Worm (Caenorhabditis elegans) whole organism, late embryonic: ENCODE results near the gene pin-2.

Source experiments
- C08G9.2 ChIP-seq: sonication (generic microtip); optimal IDR thresholded peaks from 2 replicates; lab custom pipeline; 2016; ENCODE audit warnings: mild to moderate bottlenecking, missing genetic modification characterization, moderate library complexity, missing compliant biosample characterization
- F13H6.1 ChIP-seq: sonication (generic microtip); optimal IDR thresholded peaks from 2 replicates; lab custom pipeline; 2016; ENCODE audit warnings: missing genetic modification characterization, missing compliant biosample characterization
- K09A11.1 ChIP-seq: sonication (generic microtip); optimal IDR thresholded peaks from 2 replicates; lab custom pipeline; 2017; ENCODE audit warnings: antibody characterized with exemption, mild to moderate bottlenecking, missing genetic modification characterization, missing compliant biosample characterization; ENCODE audit not compliant: insufficient read depth
- T23F11.4 ChIP-seq: fragments of 200-800 bp; sonication (Bioruptor generic); optimal IDR thresholded peaks from 2 replicates; lab custom pipeline; 2018; ENCODE audit warnings: mild to moderate bottlenecking, missing genetic modification characterization, missing compliant biosample characterization
- ceh-18 ChIP-seq: sonication (generic microtip); optimal IDR thresholded peaks from 2 replicates; lab custom pipeline; 2016; ENCODE audit warnings: missing genetic modification characterization, missing compliant biosample characterization
- ceh-19 ChIP-seq: fragments of 200-800 bp; sonication (Bioruptor generic); optimal IDR thresholded peaks from 2 replicates; lab custom pipeline; 2018; ENCODE audit warnings: mild to moderate bottlenecking, missing genetic modification characterization, missing compliant biosample characterization
- ceh-22 ChIP-seq: sonication (generic microtip); optimal IDR thresholded peaks from 2 replicates; lab custom pipeline; 2017; ENCODE audit warnings: missing biosample characterization, missing genetic modification characterization
- ceh-30 ChIP-seq: fragments of 150-350 bp; optimal IDR thresholded peaks from 2 replicates; lab custom pipeline; 2014; ENCODE audit warnings: missing biosample characterization, missing genetic modification characterization
- ceh-34 ChIP-seq: sonication (generic microtip); optimal IDR thresholded peaks from 2 replicates; lab custom pipeline; 2016; ENCODE audit warnings: mild to moderate bottlenecking, missing genetic modification characterization, missing compliant biosample characterization
- ceh-45 ChIP-seq: fragments of 200-800 bp; sonication (Bioruptor generic); IDR thresholded peaks from 2 replicates; pipeline ENCODE4 v1.3.6; 2022; ENCODE audit warnings: missing genetic modification reagents, missing genetic modification characterization, missing compliant biosample characterization
- ceh-9 ChIP-seq: sonication (generic microtip); optimal IDR thresholded peaks from 2 replicates; lab custom pipeline; 2016; ENCODE audit warnings: mild to moderate bottlenecking, missing genetic modification characterization, inconsistent platforms, missing compliant biosample characterization
- che-1 ChIP-seq: sonication (generic microtip); optimal IDR thresholded peaks from 2 replicates; lab custom pipeline; 2016; ENCODE audit warnings: mild to moderate bottlenecking, missing genetic modification characterization, missing compliant biosample characterization
- elt-2 ChIP-seq: sonication (generic microtip); optimal IDR thresholded peaks from 2 replicates; lab custom pipeline; 2016; ENCODE audit warnings: missing genetic modification reagents, missing genetic modification characterization, missing compliant biosample characterization
- elt-4 ChIP-seq: sonication (generic microtip); optimal IDR thresholded peaks from 2 replicates; lab custom pipeline; 2016; ENCODE audit warnings: missing genetic modification characterization, missing compliant biosample characterization
- ets-4 ChIP-seq: sonication (generic microtip); optimal IDR thresholded peaks from 2 replicates; lab custom pipeline; 2016; ENCODE audit warnings: missing genetic modification characterization, missing compliant biosample characterization
- eyg-1 ChIP-seq: sonication (generic microtip); optimal IDR thresholded peaks from 2 replicates; lab custom pipeline; 2016; ENCODE audit warnings: missing genotype, missing genetic modification characterization, missing compliant biosample characterization
- fax-1 ChIP-seq: sonication (generic microtip); optimal IDR thresholded peaks from 2 replicates; lab custom pipeline; 2016; ENCODE audit warnings: missing genotype, missing genetic modification characterization, missing compliant biosample characterization
- fkh-10 ChIP-seq: fragments of 150-350 bp; optimal IDR thresholded peaks from 2 replicates; lab custom pipeline; 2014; ENCODE audit warnings: missing biosample characterization, missing genetic modification reagents, missing genetic modification characterization
- hlh-15 ChIP-seq: sonication (generic microtip); optimal IDR thresholded peaks from 2 replicates; lab custom pipeline; 2016; ENCODE audit warnings: missing genetic modification characterization, missing compliant biosample characterization
- hlh-30 ChIP-seq: sonication (generic microtip); optimal IDR thresholded peaks from 2 replicates; lab custom pipeline; 2017; ENCODE audit warnings: antibody characterized with exemption, missing genetic modification characterization, missing compliant biosample characterization; ENCODE audit not compliant: insufficient read depth
- madf-2 ChIP-seq: sonication (generic microtip); optimal IDR thresholded peaks from 2 replicates; lab custom pipeline; 2017; ENCODE audit warnings: missing genetic modification characterization, missing compliant biosample characterization
- mec-3 ChIP-seq: sonication (generic microtip); optimal IDR thresholded peaks from 2 replicates; lab custom pipeline; 2016; ENCODE audit warnings: borderline replicate concordance, missing genetic modification characterization, missing compliant biosample characterization
- nhr-232 ChIP-seq: sonication (generic microtip); optimal IDR thresholded peaks from 2 replicates; lab custom pipeline; 2016; ENCODE audit warnings: missing genetic modification characterization, missing compliant biosample characterization
- odd-2 ChIP-seq: sonication (generic microtip); optimal IDR thresholded peaks from 2 replicates; lab custom pipeline; 2017; ENCODE audit warnings: antibody characterized with exemption, mild to moderate bottlenecking, missing genetic modification characterization, missing compliant biosample characterization
- pag-3 ChIP-seq: sonication (generic microtip); optimal IDR thresholded peaks from 2 replicates; lab custom pipeline; 2016; ENCODE audit warnings: missing compliant biosample characterization, missing genetic modification characterization, borderline replicate concordance
- pax-1 ChIP-seq: fragments of 150-350 bp; optimal IDR thresholded peaks from 2 replicates; lab custom pipeline; 2014; ENCODE audit warnings: missing biosample characterization, missing genetic modification characterization
- pha-4 ChIP-seq: fragments of 150-350 bp; optimal IDR thresholded peaks from 2 replicates; lab custom pipeline; 2018; ENCODE audit warnings: missing biosample characterization, missing genetic modification reagents, missing genetic modification characterization
- pros-1 ChIP-seq: fragments of 150-350 bp; optimal IDR thresholded peaks from 2 replicates; lab custom pipeline; 2014; ENCODE audit warnings: missing biosample characterization, missing genetic modification reagents, missing genetic modification characterization
- ref-2 ChIP-seq: sonication (generic microtip); optimal IDR thresholded peaks from 2 replicates; lab custom pipeline; 2016; ENCODE audit warnings: missing genetic modification characterization, missing compliant biosample characterization
- sdc-2 ChIP-seq: sonication (generic microtip); optimal IDR thresholded peaks from 2 replicates; lab custom pipeline; 2016; ENCODE audit warnings: missing genotype, missing genetic modification characterization, missing compliant biosample characterization
- sox-2 ChIP-seq: fragments of 200-800 bp; sonication (Bioruptor generic); IDR thresholded peaks from 2 replicates; pipeline ENCODE4 v1.3.6; 2022; ENCODE audit warnings: missing genetic modification reagents, missing genetic modification characterization, missing compliant biosample characterization
- tbx-7 ChIP-seq: sonication (generic microtip); optimal IDR thresholded peaks from 2 replicates; lab custom pipeline; 2016; ENCODE audit warnings: missing genotype, missing genetic modification characterization, missing compliant biosample characterization
- unc-3 ChIP-seq, 2 experiments: fragments of 200-800 bp in 1 of 2; sonication (Bioruptor generic) in 1 of 2; sonication (generic microtip) in 1 of 2; conservative IDR thresholded peaks in 1 of 2; optimal IDR thresholded peaks in 1 of 2; 2 replicates each; pipeline versions ENCODE4 v1.3.6 to Lab custom; 2016 to 2022; ENCODE audit warnings: missing compliant biosample characterization in 2 of 2, missing genetic modification characterization in 2 of 2, missing genetic modification reagents in 1 of 2
- unc-55 ChIP-seq: sonication (generic microtip); optimal IDR thresholded peaks from 2 replicates; lab custom pipeline; 2017; ENCODE audit warnings: missing biosample characterization, missing genetic modification reagents, missing genetic modification characterization
- unc-86 ChIP-seq: sonication (generic microtip); optimal IDR thresholded peaks from 2 replicates; lab custom pipeline; 2016; ENCODE audit warnings: missing genetic modification characterization, missing compliant biosample characterization
- ztf-16 ChIP-seq: sonication (generic microtip); optimal IDR thresholded peaks from 2 replicates; lab custom pipeline; 2017; ENCODE audit warnings: missing genetic modification characterization, missing compliant biosample characterization

Gene pin-2

DNA sequence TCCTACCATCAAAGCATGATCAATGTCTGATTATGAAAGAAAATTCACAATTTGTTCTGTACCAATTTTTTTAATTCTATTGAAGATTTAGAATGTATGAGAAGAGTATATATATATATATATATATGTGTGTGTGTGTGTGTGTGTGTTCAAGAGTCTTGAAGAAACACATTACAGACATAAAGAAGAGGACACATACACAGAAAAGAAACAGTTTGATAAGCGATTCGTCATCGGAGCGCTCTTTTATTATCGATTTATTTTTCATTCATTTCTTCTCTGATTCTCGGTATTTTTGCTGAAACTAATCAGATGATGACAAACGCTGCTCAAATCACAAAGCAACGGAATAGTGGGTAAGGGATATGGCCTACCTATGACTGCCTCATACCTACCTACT, at the start of gene pin-2:
pin-2 (plus strand) TSS at position 227 of the 400 bp plus-strand sequence.
- TF ChIP-seq sox-2 (no peak), mec-3 (tag; lab: Kevin White, UChicago) (no peak), hlh-30 (tag; lab: Kevin White, UChicago) (no peak), pha-4 (tag; lab: Kevin White, UChicago) (no peak), ets-4 (no peak), eyg-1 (tag; lab: Kevin White, UChicago) (no peak)

ce11 chrIV:12744713-12745112, 48.9 kb upstream of the pin-2 start, which contains the start of gene C36H8.1:
Gene C36H8.1, minus strand, starts transcription at chrIV:12744813.
- TF ChIP-seq ceh-19 (GFP tag; lab: Kevin White, UChicago) (no peak), unc-3 (GFP tag; conservative IDR thresholded peaks at IDR 0.05; lab: Robert Waterston, UW) (no peak), unc-3 (tag; optimal IDR thresholded peaks at IDR 0.05; lab: Kevin White, UChicago) (no peak), fkh-10 (no peak), ceh-45 (GFP tag; lab: Robert Waterston, UW) (no peak), sdc-2 (no peak), T23F11.4 (GFP tag; lab: Kevin White, UChicago) (no peak), mec-3 (tag; lab: Kevin White, UChicago) (no peak), fax-1 (tag; lab: Kevin White, UChicago) (no peak), ceh-34 (tag; lab: Kevin White, UChicago) (no peak)

DNA sequence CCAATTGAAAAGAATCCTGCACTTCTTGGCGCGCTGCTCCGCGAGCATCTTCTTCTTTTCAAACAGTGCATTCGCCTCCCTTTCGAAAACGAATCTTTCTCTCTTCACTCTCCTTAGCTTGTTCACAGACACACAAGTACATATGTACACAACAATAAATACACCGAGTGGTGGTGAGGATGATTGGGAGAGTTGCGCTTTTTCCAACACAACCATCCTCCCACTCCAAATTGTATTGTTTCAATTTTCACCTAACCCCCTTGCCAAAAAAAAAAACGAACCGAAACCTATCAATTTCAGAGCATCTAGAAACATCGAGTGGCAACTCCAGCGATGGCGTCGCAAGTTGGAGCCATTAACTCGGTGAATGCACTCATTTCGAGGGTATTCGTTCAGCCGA, 47.4 kb upstream of the pin-2 start, which contains the start of gene inx-6:
inx-6 (plus strand) TSS at position 301 of the 400 bp plus-strand sequence.
- TF ChIP-seq T23F11.4 (GFP tag; lab: Kevin White, UChicago) (no peak), unc-55 (no peak), che-1 (tag; lab: Kevin White, UChicago) (no peak), mec-3 (tag; lab: Kevin White, UChicago) (no peak), pax-1 (tag; lab: Kevin White, UChicago) (no peak), fax-1 (tag; lab: Kevin White, UChicago) (no peak), F13H6.1 (tag; lab: Kevin White, UChicago) (no peak), nhr-232 (no peak), C08G9.2 (tag; lab: Kevin White, UChicago) (no peak), ceh-9 (no peak), elt-4 (tag; lab: Kevin White, UChicago) (no peak), elt-2 (tag; lab: Kevin White, UChicago) (no peak), pros-1 (tag; lab: Kevin White, UChicago) (no peak), ztf-16 (tag; lab: Kevin White, UChicago) (no peak), fkh-10 (no peak), hlh-15 (tag; lab: Kevin White, UChicago) (no peak), pag-3 (tag; lab: Kevin White, UChicago) (no peak), unc-3 (GFP tag; conservative IDR thresholded peaks at IDR 0.05; lab: Robert Waterston, UW) (no peak), unc-3 (tag; optimal IDR thresholded peaks at IDR 0.05; lab: Kevin White, UChicago) (no peak), odd-2 (tag; lab: Kevin White, UChicago) (no peak)

ce11 chrIV:12748760-12749159, 44.9 kb upstream of the pin-2 start:
- TF ChIP-seq ref-2 (tag; lab: Kevin White, UChicago) (no peak), ceh-22 (tag; lab: Kevin White, UChicago) (no peak), tbx-7 (no peak), ceh-30 (tag; lab: Kevin White, UChicago) (no peak), sdc-2 (no peak), unc-86 (tag; lab: Kevin White, UChicago) (no peak), K09A11.1 (tag; lab: Kevin White, UChicago) (no peak), madf-2 (no peak), nhr-232 (no peak), che-1 (tag; lab: Kevin White, UChicago) (no peak), ztf-16 (tag; lab: Kevin White, UChicago) (no peak), ceh-9 (no peak), C08G9.2 (tag; lab: Kevin White, UChicago) (no peak), ceh-18 (tag; lab: Kevin White, UChicago) (no peak), elt-2 (tag; lab: Kevin White, UChicago) (no peak)
- TF ChIP-seq, all 69 proteins: peak for 0
